Fruit fly (Drosophila melanogaster) whole organism, embryonic: ENCODE measurements around the gene Prx1.

Experiments
- Atf-2 ChIP-seq: fragments of 200-800 bp; sonication (Bioruptor generic); optimal IDR thresholded peaks from 2 replicates; lab custom pipeline; 2016; ENCODE audit warnings: missing biosample characterization, missing genetic modification characterization
- CG13123 ChIP-seq: fragments of 200-800 bp; sonication (Bioruptor generic); optimal IDR thresholded peaks from 2 replicates; lab custom pipeline; 2016; ENCODE audit warnings: missing biosample characterization, missing genetic modification characterization
- CG16815 ChIP-seq: fragments of 200-800 bp; sonication (Bioruptor generic); optimal IDR thresholded peaks from 3 replicates; lab custom pipeline; 2017; ENCODE audit warnings: missing biosample characterization, mild to moderate bottlenecking, missing genetic modification characterization
- D19B ChIP-seq: fragments of 200-800 bp; sonication (Bioruptor generic); optimal IDR thresholded peaks from 2 replicates; lab custom pipeline; 2017; ENCODE audit warnings: missing biosample characterization, mild to moderate bottlenecking, missing genetic modification characterization
- Dek ChIP-seq: fragments of 200-800 bp; sonication (Bioruptor generic); optimal IDR thresholded peaks from 3 replicates; lab custom pipeline; 2019; ENCODE audit warnings: missing biosample characterization, mild to moderate bottlenecking, missing genetic modification characterization, moderate library complexity
- Dip2 ChIP-seq: fragments of 200-800 bp; sonication (Bioruptor generic); IDR thresholded peaks from 2 replicates; pipeline ENCODE4 v1.3.6; 2022; ENCODE audit warnings: missing biosample characterization, missing genetic modification characterization
- Doc2 ChIP-seq: fragments of 200-800 bp; sonication (Bioruptor generic); IDR thresholded peaks from 2 replicates; pipeline ENCODE4 v1.3.6; 2022; ENCODE audit warnings: missing biosample characterization, missing genetic modification characterization
- Doc3 ChIP-seq: fragments of 200-800 bp; sonication (Bioruptor generic); IDR thresholded peaks from 3 replicates; pipeline ENCODE4 v1.3.6; 2022; ENCODE audit warnings: missing biosample characterization, missing genetic modification characterization; ENCODE audit not compliant: partially characterized antibody
- Hr39 ChIP-seq: fragments of >200 bp; optimal IDR thresholded peaks from 2 replicates; lab custom pipeline; 2017
- al ChIP-seq: fragments of 200-800 bp; sonication (Bioruptor generic); IDR thresholded peaks from 2 replicates; pipeline ENCODE4 v1.3.6; 2022; ENCODE audit warnings: missing biosample characterization, missing genetic modification characterization
- btn ChIP-seq: fragments of 200-800 bp; sonication (Bioruptor generic); optimal IDR thresholded peaks from 2 replicates; lab custom pipeline; 2016; ENCODE audit warnings: missing biosample characterization, missing genetic modification characterization
- fru ChIP-seq: fragments of >200 bp; optimal IDR thresholded peaks from 2 replicates; lab custom pipeline; 2017
- mld ChIP-seq: fragments of 200-800 bp; sonication (Bioruptor generic); IDR thresholded peaks from 3 replicates; pipeline ENCODE4 v1.3.6; 2022; ENCODE audit warnings: missing biosample characterization, missing genetic modification characterization; ENCODE audit not compliant: partially characterized antibody
- salm ChIP-seq: fragments of 200-800 bp; sonication (Bioruptor generic); optimal IDR thresholded peaks from 2 replicates; lab custom pipeline; 2018; ENCODE audit warnings: missing biosample characterization, mild to moderate bottlenecking, missing genetic modification characterization

dm6 chr3L:15192172-15192571 lies 15.5 kb upstream of the Prx1 start:
- TF ChIP-seq fru (lab: Kevin White, UChicago): no peak
- TF ChIP-seq Dek (tag; lab: Kevin White, UChicago): no peak
- TF ChIP-seq Atf-2: no peak
- TF ChIP-seq CG13123 (GFP tag; lab: Kevin White, UChicago): no peak
- no peak for TF ChIP-seq Doc3 (GFP tag; lab: Robert Waterston, UW)
- TF ChIP-seq salm (tag; lab: Kevin White, UChicago): no peak
- no peak for TF ChIP-seq CG16815 (GFP tag; lab: Kevin White, UChicago)
- no peak for TF ChIP-seq Dip2 (GFP tag; lab: Robert Waterston, UW)
- TF ChIP-seq mld (GFP tag; lab: Robert Waterston, UW): no peak
- TF ChIP-seq btn (GFP tag; lab: Kevin White, UChicago): no peak
- no peak for TF ChIP-seq Doc2 (GFP tag; lab: Robert Waterston, UW)
- no peak for TF ChIP-seq Hr39 (lab: Kevin White, UChicago)
- TF ChIP-seq al (GFP tag; lab: Robert Waterston, UW): no peak
- TF ChIP-seq D19B: no peak
